Worm (Caenorhabditis elegans) whole organism, L4 larva: ENCODE data around the gene T05C12.1.

ENCODE experiments used
- F10B5.3 ChIP-seq: sonication (generic microtip); optimal IDR thresholded peaks from 2 replicates; lab custom pipeline; 2016; ENCODE audit warnings: mild to moderate bottlenecking, missing genetic modification characterization, missing compliant biosample characterization
- F44E2.7 ChIP-seq: fragments of 200-800 bp; sonication (Bioruptor generic); IDR thresholded peaks from 2 replicates; pipeline ENCODE4 v2.1.2; 2022; ENCODE audit warnings: missing genetic modification characterization, missing compliant biosample characterization
- F49E8.2 ChIP-seq: sonication (generic microtip); optimal IDR thresholded peaks from 2 replicates; lab custom pipeline; 2016; ENCODE audit warnings: missing compliant biosample characterization, mild to moderate bottlenecking, missing genetic modification characterization, borderline replicate concordance
- R02D3.7 ChIP-seq: fragments of 150-350 bp; sonication (generic microtip); optimal IDR thresholded peaks from 3 replicates; lab custom pipeline; 2014; ENCODE audit warnings: missing biosample characterization, missing genetic modification characterization
- Y48G9A.11 ChIP-seq: fragments of 200-800 bp; sonication (Bioruptor generic); IDR thresholded peaks from 2 replicates; pipeline ENCODE4 v1.3.6; 2022; ENCODE audit warnings: missing genetic modification reagents, missing genetic modification characterization, missing compliant biosample characterization
- Y75B8A.6 ChIP-seq: fragments of 200-800 bp; sonication (Bioruptor generic); IDR thresholded peaks from 2 replicates; pipeline ENCODE4 v1.3.6; 2022; ENCODE audit warnings: missing genetic modification reagents, missing genetic modification characterization, missing compliant biosample characterization
- aha-1 ChIP-seq: fragments of 150-350 bp; peaks from one replicate; lab custom pipeline; 2014; ENCODE audit warnings: missing biosample characterization, missing genetic modification characterization
- arid-1 ChIP-seq: fragments of 200-800 bp; sonication (Bioruptor generic); conservative IDR thresholded peaks from 2 replicates; pipeline ENCODE4 v1.3.6; 2022; ENCODE audit warnings: missing genetic modification reagents, missing genetic modification characterization, missing compliant biosample characterization
- ceh-20 ChIP-seq: fragments of 200-800 bp; sonication (Bioruptor generic); IDR thresholded peaks from 2 replicates; pipeline ENCODE4 v1.3.6; 2022; ENCODE audit warnings: missing genetic modification reagents, missing genetic modification characterization, missing compliant biosample characterization
- ceh-28 ChIP-seq: fragments of 150-350 bp; optimal IDR thresholded peaks from 2 replicates; lab custom pipeline; 2014; ENCODE audit warnings: missing biosample characterization, missing genetic modification reagents, missing genetic modification characterization
- ceh-44 ChIP-seq: fragments of 200-800 bp; sonication (Bioruptor generic); IDR thresholded peaks from 2 replicates; pipeline ENCODE4 v1.3.6; 2022; ENCODE audit warnings: missing genetic modification reagents, missing genetic modification characterization, missing compliant biosample characterization
- ceh-62 ChIP-seq: sonication (generic microtip); optimal IDR thresholded peaks from 2 replicates; lab custom pipeline; 2017; ENCODE audit warnings: missing biosample characterization, missing genetic modification characterization
- ces-1 ChIP-seq: fragments of 150-350 bp; sonication (generic microtip); optimal IDR thresholded peaks from 4 replicates; lab custom pipeline; 2014; ENCODE audit warnings: missing biosample characterization, missing genetic modification reagents, missing genetic modification characterization
- cey-2 ChIP-seq: sonication (generic microtip); optimal IDR thresholded peaks from 3 replicates; lab custom pipeline; 2017; ENCODE audit warnings: missing genetic modification characterization, mild to moderate bottlenecking, missing compliant biosample characterization, antibody characterized with exemption, borderline replicate concordance; ENCODE audit not compliant: insufficient read depth
- daf-12 ChIP-seq: fragments of 150-350 bp; optimal IDR thresholded peaks from 2 replicates; lab custom pipeline; 2014; ENCODE audit warnings: missing biosample characterization, missing genetic modification reagents, missing genetic modification characterization
- daf-16 ChIP-seq, 3 experiments: sonication (generic microtip); optimal IDR thresholded peaks; 2 replicates each; lab custom pipeline; 2016 to 2017; ENCODE audit warnings: missing genetic modification characterization in 3 of 3, missing genetic modification reagents in 3 of 3, mild to moderate bottlenecking in 2 of 3, missing compliant biosample characterization in 2 of 3, missing biosample characterization in 1 of 3, moderate library complexity in 1 of 3
- dmd-8 ChIP-seq: fragments of 200-800 bp; sonication (Bioruptor generic); IDR thresholded peaks from 2 replicates; pipeline ENCODE4 v1.3.6; 2022; ENCODE audit warnings: missing genetic modification characterization, missing compliant biosample characterization
- duxl-1 ChIP-seq: sonication (generic microtip); optimal IDR thresholded peaks from 2 replicates; lab custom pipeline; 2016; ENCODE audit warnings: mild to moderate bottlenecking, missing genetic modification characterization, moderate library complexity, missing compliant biosample characterization; ENCODE audit not compliant: poor library complexity
- egl-27 ChIP-seq: sonication (generic microtip); optimal IDR thresholded peaks from 3 replicates; lab custom pipeline; 2017; ENCODE audit warnings: missing biosample characterization, missing genetic modification reagents, missing genetic modification characterization
- hlh-11 ChIP-seq: fragments of 200-800 bp; sonication (Bioruptor generic); optimal IDR thresholded peaks from 2 replicates; lab custom pipeline; 2018; ENCODE audit warnings: mild to moderate bottlenecking, missing genetic modification characterization, missing compliant biosample characterization
- hlh-30 ChIP-seq: sonication (generic microtip); optimal IDR thresholded peaks from 2 replicates; lab custom pipeline; 2017; ENCODE audit warnings: antibody characterized with exemption, mild to moderate bottlenecking, missing genetic modification characterization, missing compliant biosample characterization; ENCODE audit not compliant: insufficient read depth
- jun-1 ChIP-seq: fragments of 150-350 bp; optimal IDR thresholded peaks from 2 replicates; lab custom pipeline; 2014; ENCODE audit warnings: missing biosample characterization, missing genetic modification reagents, missing genetic modification characterization
- lin-29 ChIP-seq: fragments of 200-800 bp; sonication (Bioruptor generic); IDR thresholded peaks from 2 replicates; pipeline ENCODE4 v1.3.6; 2022; ENCODE audit warnings: missing genetic modification reagents, missing genetic modification characterization, missing compliant biosample characterization
- lin-38 ChIP-seq: fragments of 200-800 bp; sonication (Bioruptor generic); IDR thresholded peaks from 2 replicates; pipeline ENCODE4 v1.3.6; 2022; ENCODE audit warnings: missing genetic modification reagents, missing genetic modification characterization, missing compliant biosample characterization
- lsy-2 ChIP-seq, 2 experiments: fragments of 150-350 bp in 1 of 2; sonication (generic microtip) in 1 of 2; optimal IDR thresholded peaks; 2 replicates each; lab custom pipeline; 2014 to 2017; ENCODE audit warnings: missing biosample characterization in 2 of 2, missing genetic modification characterization in 2 of 2
- mdt-29 ChIP-seq: fragments of 200-800 bp; sonication (Bioruptor generic); IDR thresholded peaks from 2 replicates; pipeline ENCODE4 v1.3.6; 2022; ENCODE audit warnings: missing genetic modification reagents, missing genetic modification characterization, missing compliant biosample characterization
- mxl-3 ChIP-seq: fragments of 200-800 bp; sonication (Bioruptor generic); optimal IDR thresholded peaks from 2 replicates; lab custom pipeline; 2018; ENCODE audit warnings: mild to moderate bottlenecking, missing genetic modification characterization, missing compliant biosample characterization
- nhr-10 ChIP-seq: fragments of 150-350 bp; optimal IDR thresholded peaks from 2 replicates; lab custom pipeline; 2014; ENCODE audit warnings: missing biosample characterization, missing genetic modification characterization
- nhr-11 ChIP-seq: fragments of 150-350 bp; optimal IDR thresholded peaks from 2 replicates; lab custom pipeline; 2014; ENCODE audit warnings: missing biosample characterization, missing genetic modification characterization
- nhr-42 ChIP-seq: fragments of 200-800 bp; sonication (Bioruptor generic); IDR thresholded peaks from 2 replicates; pipeline ENCODE4 v1.3.6; 2022; ENCODE audit warnings: missing genetic modification characterization, missing compliant biosample characterization
- nhr-6 ChIP-seq: fragments of 150-350 bp; optimal IDR thresholded peaks from 2 replicates; lab custom pipeline; 2014; ENCODE audit warnings: missing biosample characterization, missing genetic modification characterization
- nhr-76 ChIP-seq: fragments of 150-350 bp; optimal IDR thresholded peaks from 2 replicates; lab custom pipeline; 2014; ENCODE audit warnings: missing biosample characterization, missing genetic modification characterization
- pha-4 ChIP-seq, 2 experiments: fragments of 150-350 bp in 1 of 2; fragments of 200-800 bp in 1 of 2; sonication (Bioruptor generic) in 1 of 2; IDR thresholded peaks in 1 of 2; optimal IDR thresholded peaks in 1 of 2; 2 replicates each; pipeline versions ENCODE4 v1.3.6 to Lab custom; 2014 to 2022; ENCODE audit warnings: missing genetic modification characterization in 2 of 2, missing genetic modification reagents in 2 of 2, missing biosample characterization in 1 of 2, missing compliant biosample characterization in 1 of 2
- php-3 ChIP-seq: fragments of 200-800 bp; sonication (Bioruptor generic); IDR thresholded peaks from 2 replicates; pipeline ENCODE4 v1.3.6; 2022; ENCODE audit warnings: missing genetic modification reagents, missing genetic modification characterization, missing compliant biosample characterization
- rbr-2 ChIP-seq: sonication (generic microtip); optimal IDR thresholded peaks from 2 replicates; lab custom pipeline; 2016; ENCODE audit warnings: missing genotype, missing genetic modification characterization, missing compliant biosample characterization
- set-16 ChIP-seq: fragments of 200-800 bp; sonication (Bioruptor generic); IDR thresholded peaks from 2 replicates; pipeline ENCODE4 v1.3.6; 2022; ENCODE audit warnings: missing genetic modification reagents, missing genetic modification characterization, missing compliant biosample characterization
- vab-7 ChIP-seq: fragments of 200-800 bp; sonication (Bioruptor generic); IDR thresholded peaks from 2 replicates; pipeline ENCODE4 v1.3.6; 2022; ENCODE audit warnings: missing genetic modification reagents, missing genetic modification characterization, missing compliant biosample characterization
- zfp-3 ChIP-seq: fragments of 200-800 bp; sonication (Bioruptor generic); conservative IDR thresholded peaks from 2 replicates; pipeline ENCODE4 v1.3.6; 2022; ENCODE audit warnings: missing genetic modification reagents, missing genetic modification characterization, missing compliant biosample characterization
- zip-11 ChIP-seq: fragments of 200-800 bp; sonication (Bioruptor generic); IDR thresholded peaks from 2 replicates; pipeline ENCODE4 v1.3.6; 2022; ENCODE audit warnings: missing genetic modification characterization, missing compliant biosample characterization
- ztf-11 ChIP-seq: fragments of 150-350 bp; optimal IDR thresholded peaks from 2 replicates; lab custom pipeline; 2014; ENCODE audit warnings: missing biosample characterization, missing genetic modification characterization

The T05C12.1 gene

DNA sequence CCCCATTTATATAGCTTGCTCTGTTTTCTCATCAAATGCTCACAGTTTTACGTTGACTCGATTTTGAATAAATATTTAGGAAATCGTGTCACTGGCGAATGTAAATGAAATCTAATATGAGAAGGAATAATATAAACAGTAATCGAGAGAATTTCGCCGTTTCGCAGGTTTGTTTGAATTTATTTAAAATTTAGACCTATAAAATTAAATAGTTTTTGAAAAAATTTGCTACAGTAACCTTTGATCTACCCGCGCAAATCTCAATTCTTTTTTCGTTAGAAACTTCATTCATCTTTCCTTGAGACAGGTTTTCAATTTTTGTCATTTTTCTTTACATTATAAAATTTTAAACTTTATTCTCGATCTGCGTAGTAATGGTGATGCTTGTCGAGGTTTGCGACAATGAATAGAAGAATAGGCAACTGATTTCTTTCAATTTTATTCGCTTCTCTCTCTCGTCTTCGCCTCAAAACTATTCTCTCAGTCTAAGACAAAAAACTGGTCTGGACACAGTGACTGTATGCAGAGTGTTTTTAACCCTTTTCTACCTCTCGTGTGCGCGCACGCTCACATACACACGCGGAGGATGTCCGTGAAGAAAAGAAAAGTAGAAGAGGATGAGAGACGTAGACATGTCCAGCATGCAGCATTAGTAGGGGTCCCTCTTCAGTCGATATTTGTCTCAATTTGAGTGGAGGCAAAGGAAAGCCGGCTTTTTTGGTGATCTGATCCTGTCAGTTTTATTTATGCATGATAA, 49.0 kb downstream of the T05C12.1 start, which contains the start of gene dab-1 (continued):
- TF ChIP-seq ceh-44 (GFP tag; lab: Robert Waterston, UW): no peak
- no peak for TF ChIP-seq jun-1
- no peak for TF ChIP-seq nhr-42 (GFP tag; lab: Robert Waterston, UW)
- no peak for TF ChIP-seq nhr-11 (tag; lab: Kevin White, UChicago)
- peak; percentile 76 for TF ChIP-seq hlh-30
- no peak for TF ChIP-seq dmd-8 (GFP tag; lab: Robert Waterston, UW)
- TF ChIP-seq cey-2 (tag; lab: Kevin White, UChicago): peak; percentile 51
- no peak for TF ChIP-seq duxl-1
- peak in 1 of 2 experiments; percentile 25 for TF ChIP-seq lsy-2 (tag; optimal IDR thresholded peaks at IDR 0.05; lab: Kevin White, UChicago)
- TF ChIP-seq egl-27 (tag; lab: Kevin White, UChicago): no peak
- no peak for TF ChIP-seq F49E8.2 (tag; lab: Kevin White, UChicago)
- TF ChIP-seq ztf-11 (tag; lab: Kevin White, UChicago): no peak
- no peak for TF ChIP-seq rbr-2
- no peak for TF ChIP-seq php-3 (GFP tag; lab: Robert Waterston, UW)
- 0 out of 2 replicates have a peak, but pooled peaks have one; percentile 24 for TF ChIP-seq lin-38 (GFP tag; lab: Robert Waterston, UW)
- no peak for TF ChIP-seq zip-11
- TF ChIP-seq F44E2.7 (GFP tag; lab: Robert Waterston, UW): no peak
- TF ChIP-seq set-16 (GFP tag; lab: Robert Waterston, UW): no peak
- TF ChIP-seq nhr-76 (tag; lab: Kevin White, UChicago): no peak
- no peak for TF ChIP-seq daf-12 (tag; lab: Kevin White, UChicago)
- no peak for TF ChIP-seq nhr-6 (tag; lab: Kevin White, UChicago)
- no peak for TF ChIP-seq mdt-29 (GFP tag; lab: Robert Waterston, UW)
- no peak for TF ChIP-seq R02D3.7 (tag; lab: Kevin White, UChicago)
- no peak for TF ChIP-seq zfp-3 (GFP tag; lab: Robert Waterston, UW)
- TF ChIP-seq daf-16 (GFP tag; optimal IDR thresholded peaks at IDR 0.05; lab: Kevin White, UChicago): no peak
- TF ChIP-seq daf-16 (tag; optimal IDR thresholded peaks at IDR 0.05; lab: Kevin White, UChicago): no peak
- no peak for TF ChIP-seq Y48G9A.11 (GFP tag; lab: Robert Waterston, UW)
- TF ChIP-seq F10B5.3: no peak
- TF ChIP-seq arid-1 (GFP tag; lab: Robert Waterston, UW): no peak
- no peak for TF ChIP-seq ces-1 (GFP tag; lab: Kevin White, UChicago)
- peak; percentile 73 for TF ChIP-seq aha-1 (tag; lab: Kevin White, UChicago)
- no peak for TF ChIP-seq ceh-62 (tag; lab: Kevin White, UChicago)
- no peak for TF ChIP-seq vab-7 (GFP tag; lab: Robert Waterston, UW)
- no peak for TF ChIP-seq Y75B8A.6 (GFP tag; lab: Robert Waterston, UW)

DNA sequence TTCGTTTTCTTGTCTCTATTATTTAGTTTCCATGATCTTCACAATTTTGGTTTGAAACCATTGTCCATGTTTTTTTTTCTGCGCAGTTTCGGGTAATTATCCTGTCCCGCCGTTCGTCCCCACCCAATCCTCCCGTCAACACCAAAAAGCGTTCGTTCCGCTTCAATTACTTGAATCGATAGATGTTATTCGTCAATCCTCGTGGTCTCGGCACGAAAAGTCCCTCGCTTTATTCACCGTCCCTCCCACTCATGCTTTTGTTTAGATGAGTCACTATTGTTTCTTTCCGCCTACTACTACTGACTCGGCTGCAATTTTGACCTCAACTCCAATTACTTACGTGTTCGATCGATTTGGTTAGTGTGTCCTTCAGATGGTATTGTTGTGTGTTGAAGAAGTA, 49.9 kb downstream of the T05C12.1 start:
- TF ChIP-seq ceh-20: no peak
- TF ChIP-seq daf-16 (GFP tag; optimal IDR thresholded peaks at IDR 0.05; lab: Kevin White, UChicago): no peak
- no peak for TF ChIP-seq daf-16 (tag; optimal IDR thresholded peaks at IDR 0.05; lab: Kevin White, UChicago)
- TF ChIP-seq ceh-28 (tag; lab: Kevin White, UChicago): peak; percentile 3
- no peak for TF ChIP-seq hlh-30
- TF ChIP-seq mxl-3: peak; percentile 5
- TF ChIP-seq pha-4 (GFP tag; IDR thresholded peaks at IDR 0.05; lab: Robert Waterston, UW): no peak
- peak; percentile 55 for TF ChIP-seq pha-4 (tag; optimal IDR thresholded peaks at IDR 0.05; lab: Kevin White, UChicago)
- no peak for TF ChIP-seq lin-29 (GFP tag; lab: Robert Waterston, UW)
- no peak for TF ChIP-seq nhr-10
- TF ChIP-seq hlh-11 (tag; lab: Kevin White, UChicago): peak; percentile 11
- peak; percentile 29 for TF ChIP-seq nhr-6 (tag; lab: Kevin White, UChicago)
